Worm (Caenorhabditis elegans): Measurements from ENCODE around the gene cri-2.

Gene cri-2

ce11 chrV:8188421-8188820 is 13.2 kb upstream of the cri-2 start, which contains the start of gene F20D6.15:
TSS of gene F20D6.15 (minus strand) at chrV:8188467.
- TF ChIP-seq bed-1 (GFP tag; IDR thresholded peaks at IDR 0.05) (no peak), mxl-1 (tag; optimal IDR thresholded peaks at IDR 0.05) (no peak), mcd-1 (GFP tag; IDR thresholded peaks at IDR 0.05) (no peak), ztf-3 (GFP tag; optimal IDR thresholded peaks at IDR 0.05) (no peak), rec-8 (tag; optimal IDR thresholded peaks at IDR 0.05) (no peak), ZK185.1 (tag; optimal IDR thresholded peaks at IDR 0.05; ENCODE audit: poor library complexity, severe bottlenecking) (no peak), chd-7 (tag; optimal IDR thresholded peaks at IDR 0.05) (no peak), hmg-1.2 (GFP tag; IDR thresholded peaks at IDR 0.05) (no peak), sdz-38 (tag; optimal IDR thresholded peaks at IDR 0.05) (no peak), ceh-100 (GFP tag; IDR thresholded peaks at IDR 0.05) (no peak), ztf-25 (GFP tag; IDR thresholded peaks at IDR 0.05) (no peak), unc-62 (GFP tag; optimal IDR thresholded peaks at IDR 0.05) (no peak), T26A5.8 (tag; optimal IDR thresholded peaks at IDR 0.05) (no peak), die-1 (tag; optimal IDR thresholded peaks at IDR 0.05) (no peak), C06A6.2 (GFP tag; conservative IDR thresholded peaks at IDR 0.05) (no peak), ceh-79 (tag; optimal IDR thresholded peaks at IDR 0.05) (no peak), snpc-1.3 (tag; optimal IDR thresholded peaks at IDR 0.05; ENCODE audit: insufficient read depth) (no peak), hlh-26 (GFP tag; conservative IDR thresholded peaks at IDR 0.05) (no peak)

ce11 chrV:8190016-8190415 is 11.6 kb upstream of the cri-2 start, which contains the start of gene F20D6.12:
TSS of gene F20D6.12 (minus strand) at chrV:8190116.
- TF ChIP-seq F10E7.11 (tag; optimal IDR thresholded peaks at IDR 0.05) (no peak), let-526 (GFP tag; IDR thresholded peaks at IDR 0.05) (no peak), dpff-1 (tag; optimal IDR thresholded peaks at IDR 0.05) (no peak), nhr-27 (tag; optimal IDR thresholded peaks at IDR 0.05) (no peak), ama-1 (optimal IDR thresholded peaks at IDR 0.05) (no peak), ama-1 (GFP tag; optimal IDR thresholded peaks at IDR 0.05) (no peak), bed-1 (GFP tag; IDR thresholded peaks at IDR 0.05) (no peak), F57C9.4 (tag; optimal IDR thresholded peaks at IDR 0.05) (no peak), egl-18 (GFP tag; IDR thresholded peaks at IDR 0.05) (no peak), lsl-1 (GFP tag; optimal IDR thresholded peaks at IDR 0.05) (no peak), hlh-12 (tag; optimal IDR thresholded peaks at IDR 0.05) (no peak), zim-3 (tag; optimal IDR thresholded peaks at IDR 0.05) (no peak), B0035.1 (tag; optimal IDR thresholded peaks at IDR 0.05) (no peak)

ce11 chrV:8190430-8190829 is 11.2 kb upstream of the cri-2 start, which contains the start of gene F20D6.1:
TSS of gene F20D6.1 (plus strand) at chrV:8190730.
- no peak for TF ChIP-seq him-1 (tag; optimal IDR thresholded peaks at IDR 0.05)
- no peak for TF ChIP-seq madf-8 (GFP tag; conservative IDR thresholded peaks at IDR 0.05)
- no peak for TF ChIP-seq pbrm-1 (GFP tag; IDR thresholded peaks at IDR 0.05)
- no peak for TF ChIP-seq zim-3 (tag; optimal IDR thresholded peaks at IDR 0.05)
- no peak for TF ChIP-seq ets-4 (GFP tag; optimal IDR thresholded peaks at IDR 0.05)
- TF ChIP-seq nhr-179 (tag; optimal IDR thresholded peaks at IDR 0.05), result no peak
- TF ChIP-seq Y53F4B.3 (GFP tag; IDR thresholded peaks at IDR 0.05), result no peak
- TF ChIP-seq mes-4 (tag; optimal IDR thresholded peaks at IDR 0.05), result no peak
- no peak for TF ChIP-seq bed-2 (GFP tag; IDR thresholded peaks at IDR 0.05)
- TF ChIP-seq mcd-1 (GFP tag; IDR thresholded peaks at IDR 0.05), result no peak
- TF ChIP-seq mel-28 (tag; optimal IDR thresholded peaks at IDR 0.05; ENCODE audit: borderline replicate concordance), result no peak
- no peak for TF ChIP-seq madf-6 (GFP tag; IDR thresholded peaks at IDR 0.05)
- no peak for TF ChIP-seq dpff-1 (tag; optimal IDR thresholded peaks at IDR 0.05)
- TF ChIP-seq pha-4 (tag; optimal IDR thresholded peaks at IDR 0.05), result no peak
- no peak for TF ChIP-seq lag-1 (GFP tag; IDR thresholded peaks at IDR 0.05)
- TF ChIP-seq lin-26 (GFP tag; IDR thresholded peaks at IDR 0.05), result no peak
- TF ChIP-seq xnd-1 (tag; optimal IDR thresholded peaks at IDR 0.05), result no peak

Measured in whole organism, young adult.